Fruit fly (Drosophila melanogaster) whole organism, prepupa: ENCODE data around the gene Vm26Ac.

ENCODE experiments used
- Blimp-1 ChIP-seq: fragments of 200-800 bp; sonication (Bioruptor generic); optimal IDR thresholded peaks from 3 replicates; lab custom pipeline; 2017; ENCODE audit warnings: missing biosample characterization, missing genetic modification characterization, mild to moderate bottlenecking, moderate library complexity, missing genetic modification reagents
- CG10631 ChIP-seq: fragments of 200-800 bp; sonication (Bioruptor generic); optimal IDR thresholded peaks from 2 replicates; lab custom pipeline; 2016; ENCODE audit warnings: missing biosample characterization, missing genetic modification characterization
- CG11762 ChIP-seq: fragments of 200-800 bp; sonication (Bioruptor generic); optimal IDR thresholded peaks from 3 replicates; lab custom pipeline; 2016; ENCODE audit warnings: missing biosample characterization, missing genetic modification characterization; ENCODE audit not compliant: insufficient read depth
- CG15336 ChIP-seq: fragments of 200-800 bp; sonication (Bioruptor generic); IDR thresholded peaks from 2 replicates; pipeline ENCODE4 v1.3.6; 2022; ENCODE audit warnings: missing biosample characterization, missing genetic modification characterization
- CG32006 ChIP-seq: fragments of 200-800 bp; sonication (Bioruptor generic); optimal IDR thresholded peaks from 3 replicates; lab custom pipeline; 2017; ENCODE audit warnings: missing biosample characterization, mild to moderate bottlenecking, missing genetic modification characterization
- CG6163 ChIP-seq: fragments of 200-800 bp; sonication (Bioruptor generic); IDR thresholded peaks from 3 replicates; pipeline ENCODE4 v1.3.6; 2022; ENCODE audit warnings: missing biosample characterization, missing genetic modification characterization
- CG6854 ChIP-seq: fragments of 200-800 bp; sonication (Bioruptor generic); optimal IDR thresholded peaks from 2 replicates; lab custom pipeline; 2017; ENCODE audit warnings: missing biosample characterization, mild to moderate bottlenecking, missing genetic modification characterization
- Ets21C ChIP-seq: fragments of 200-800 bp; sonication (Bioruptor generic); optimal IDR thresholded peaks from 3 replicates; lab custom pipeline; 2016; ENCODE audit warnings: missing biosample characterization, missing genetic modification characterization
- Ets96B ChIP-seq: fragments of 200-800 bp; optimal IDR thresholded peaks from 2 replicates; lab custom pipeline; 2019; ENCODE audit warnings: missing biosample characterization, mild to moderate bottlenecking, missing genetic modification characterization, moderate library complexity
- OdsH ChIP-seq: fragments of 200-800 bp; sonication (Bioruptor generic); optimal IDR thresholded peaks from 3 replicates; lab custom pipeline; 2016; ENCODE audit warnings: missing biosample characterization, missing genetic modification characterization
- acj6 ChIP-seq: fragments of 200-800 bp; sonication (Bioruptor generic); optimal IDR thresholded peaks from 3 replicates; lab custom pipeline; 2016; ENCODE audit warnings: missing biosample characterization, missing genetic modification characterization
- cyc ChIP-seq: fragments of 200-800 bp; sonication (Bioruptor generic); optimal IDR thresholded peaks from 3 replicates; lab custom pipeline; 2016; ENCODE audit warnings: missing biosample characterization, missing genetic modification characterization
- spab ChIP-seq: fragments of 200-800 bp; sonication (Bioruptor generic); optimal IDR thresholded peaks from 2 replicates; lab custom pipeline; 2017; ENCODE audit warnings: missing biosample characterization, mild to moderate bottlenecking, missing genetic modification characterization, missing genetic modification reagents

dm6 chr2L:5961169-5961918 is 2.9 kb upstream of the Vm26Ac start:
- TF ChIP-seq OdsH (GFP tag; lab: Kevin White, UChicago) = no peak
- TF ChIP-seq cyc (GFP tag; lab: Kevin White, UChicago) = no peak
- no peak for TF ChIP-seq CG15336
- no peak for TF ChIP-seq CG10631 (GFP tag; lab: Kevin White, UChicago)
- no peak for TF ChIP-seq spab (GFP tag; lab: Kevin White, UChicago)
- no peak for TF ChIP-seq Ets96B (tag; lab: Kevin White, UChicago)
- TF ChIP-seq CG11762 (GFP tag; lab: Kevin White, UChicago) = no peak
- no peak for TF ChIP-seq Ets21C (GFP tag; lab: Kevin White, UChicago)
- TF ChIP-seq CG6854 = no peak
- no peak for TF ChIP-seq CG6163 (GFP tag; lab: Robert Waterston, UW)
- no peak for TF ChIP-seq CG32006 (GFP tag; lab: Kevin White, UChicago)
- TF ChIP-seq Blimp-1 (GFP tag; lab: Kevin White, UChicago) = no peak
- no peak for TF ChIP-seq acj6
